Worm (Caenorhabditis elegans): ENCODE measurements around the gene chil-27.

chil-27 gene

DNA sequence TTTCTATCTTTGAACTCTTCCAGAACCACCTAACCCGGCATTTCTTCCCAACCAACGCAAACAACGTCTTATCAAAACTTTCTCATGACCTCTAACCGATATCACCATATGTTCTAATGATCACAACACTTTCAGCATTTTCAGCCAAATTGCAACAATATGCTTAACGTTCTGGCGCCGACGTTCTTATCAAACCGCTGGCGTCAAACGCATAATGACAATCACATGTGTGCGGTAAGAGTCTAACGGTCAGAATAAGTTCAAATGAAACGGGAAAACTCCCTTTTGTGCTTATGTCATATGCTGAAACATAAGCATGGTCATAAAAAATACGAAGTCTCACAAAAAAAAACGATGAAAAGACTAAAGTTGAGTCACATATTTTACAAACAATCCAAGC is 23.3 kb downstream of the chil-27 start:
- TF ChIP-seq hmg-4 (GFP tag; optimal IDR thresholded peaks at IDR 0.05) = no peak
- TF ChIP-seq sea-1 (GFP tag; conservative IDR thresholded peaks at IDR 0.05) = no peak
- no peak for TF ChIP-seq flt-1 (GFP tag; IDR thresholded peaks at IDR 0.05)
- TF ChIP-seq F13C5.2 (tag; optimal IDR thresholded peaks at IDR 0.05) = no peak
- no peak for TF ChIP-seq ceh-13 (GFP tag; optimal IDR thresholded peaks at IDR 0.05)
- no peak for TF ChIP-seq tbx-11 (GFP tag; IDR thresholded peaks at IDR 0.05)

DNA sequence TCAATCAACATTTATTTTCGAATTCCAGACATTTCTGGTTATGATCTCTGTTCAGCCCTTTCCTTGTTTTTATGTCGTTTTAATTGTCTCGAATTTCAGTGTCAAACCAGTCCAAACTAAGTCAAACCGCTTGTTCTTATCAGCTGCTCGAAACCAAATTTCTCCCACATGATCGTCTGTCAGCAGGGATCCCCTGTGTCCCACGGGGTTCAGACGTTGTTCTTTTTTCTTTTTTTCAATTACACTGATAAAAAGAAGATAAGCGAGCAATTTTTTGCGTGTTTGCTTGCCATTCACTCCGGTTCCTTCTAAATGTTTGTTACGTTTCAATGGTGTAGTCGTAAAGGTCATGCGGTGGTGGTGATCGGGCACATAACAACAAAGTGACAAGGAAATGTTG is 24.3 kb downstream of the chil-27 start:
- TF ChIP-seq F13C5.2 (tag; optimal IDR thresholded peaks at IDR 0.05) (no peak), B0310.2 (tag; optimal IDR thresholded peaks at IDR 0.05) (no peak), tra-4 (tag; optimal IDR thresholded peaks at IDR 0.05) (no peak), hnd-1 (tag; optimal IDR thresholded peaks at IDR 0.05) (no peak), tbx-11 (GFP tag; IDR thresholded peaks at IDR 0.05) (no peak), tbx-37 (GFP tag; conservative IDR thresholded peaks at IDR 0.05) (no peak), ets-7 (tag; optimal IDR thresholded peaks at IDR 0.05) (no peak), flt-1 (GFP tag; IDR thresholded peaks at IDR 0.05) (no peak), ceh-13 (GFP tag; optimal IDR thresholded peaks at IDR 0.05) (no peak), ceh-36 (tag; optimal IDR thresholded peaks at IDR 0.05) (no peak)

DNA sequence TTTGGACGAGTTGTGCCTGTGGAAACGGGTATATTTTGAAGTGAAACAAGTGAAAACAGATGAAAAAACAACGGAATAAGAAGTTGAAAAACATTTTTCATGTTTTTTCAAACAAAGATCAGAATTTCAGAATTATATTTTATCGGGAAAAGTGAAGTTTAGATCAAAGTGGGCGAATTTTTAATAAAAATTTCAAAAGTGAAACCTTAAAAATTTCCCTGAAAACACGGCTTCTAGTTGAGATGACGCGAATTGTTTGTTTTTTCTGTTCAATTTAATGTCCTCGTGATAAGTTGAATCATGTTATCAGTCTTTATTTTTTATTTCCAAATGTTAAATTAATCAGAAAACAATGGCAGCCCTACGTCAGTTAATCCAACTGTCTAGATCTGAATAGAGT is 29.5 kb downstream of the chil-27 start, which contains the start of gene gcy-3:
Gene gcy-3 (minus strand): TSS at position 101 of the 400 bp plus-strand sequence.
- TF ChIP-seq scrt-1 (GFP tag; IDR thresholded peaks at IDR 0.05) (no peak), flt-1 (GFP tag; IDR thresholded peaks at IDR 0.05) (no peak), B0310.2 (tag; optimal IDR thresholded peaks at IDR 0.05) (no peak), hnd-1 (tag; optimal IDR thresholded peaks at IDR 0.05) (no peak), ets-7 (tag; optimal IDR thresholded peaks at IDR 0.05) (no peak), sea-1 (GFP tag; conservative IDR thresholded peaks at IDR 0.05) (no peak), F13C5.2 (tag; optimal IDR thresholded peaks at IDR 0.05) (no peak), ama-1 (optimal IDR thresholded peaks at IDR 0.05) (no peak), ceh-13 (GFP tag; optimal IDR thresholded peaks at IDR 0.05) (no peak), tbx-37 (GFP tag; conservative IDR thresholded peaks at IDR 0.05) (no peak), tbx-11 (GFP tag; IDR thresholded peaks at IDR 0.05) (no peak), hmbx-1 (tag; optimal IDR thresholded peaks at IDR 0.05) (no peak), pes-1 (GFP tag; IDR thresholded peaks at IDR 0.05) (no peak), tra-4 (tag; optimal IDR thresholded peaks at IDR 0.05) (no peak), ceh-36 (tag; optimal IDR thresholded peaks at IDR 0.05) (no peak), hmg-4 (GFP tag; optimal IDR thresholded peaks at IDR 0.05) (no peak)

DNA sequence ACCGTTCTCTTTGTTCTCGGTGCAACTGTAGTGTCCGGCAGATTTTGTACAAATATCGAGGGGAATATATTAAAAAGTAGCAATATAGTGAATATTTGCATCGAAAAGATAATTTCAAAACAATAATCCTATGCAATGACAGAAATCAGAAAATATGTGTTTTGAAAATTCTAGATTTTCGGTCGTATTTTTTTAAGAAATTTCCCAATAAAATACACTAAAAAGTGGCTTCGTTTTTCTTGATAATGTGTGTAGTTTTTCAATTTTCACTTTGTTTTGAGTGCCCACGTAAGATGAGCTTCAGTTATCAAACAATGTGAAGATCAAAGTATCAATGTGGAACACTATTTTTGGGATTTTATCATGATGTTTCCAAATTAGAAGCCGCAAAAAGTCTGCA is 39.2 kb downstream of the chil-27 start, which contains the start of gene gcy-1:
Gene gcy-1 (minus strand): TSS at position 101 of the 400 bp plus-strand sequence.
- no peak for TF ChIP-seq B0310.2 (tag; optimal IDR thresholded peaks at IDR 0.05)
- no peak for TF ChIP-seq ceh-13 (GFP tag; optimal IDR thresholded peaks at IDR 0.05)
- TF ChIP-seq tbx-11 (GFP tag; IDR thresholded peaks at IDR 0.05) = no peak
- no peak for TF ChIP-seq tra-4 (tag; optimal IDR thresholded peaks at IDR 0.05)

DNA sequence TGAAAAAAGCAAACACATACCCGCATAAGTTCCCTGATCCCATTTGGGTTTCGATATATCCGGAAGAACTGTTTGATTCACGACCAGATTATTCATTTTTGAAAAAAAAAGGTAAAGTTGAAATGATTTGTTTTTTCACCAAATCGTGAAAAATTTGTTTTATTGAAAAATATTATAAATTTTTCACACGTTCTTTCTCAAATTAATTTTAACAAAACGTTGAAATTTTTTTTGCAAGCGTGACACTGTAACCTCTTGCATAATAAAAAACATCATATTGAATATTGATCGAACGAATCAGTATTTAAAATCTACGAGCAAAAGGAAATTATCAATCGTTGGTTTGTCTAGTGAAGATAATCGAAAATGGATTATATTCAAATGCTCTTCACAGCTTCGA is 41.1 kb downstream of the chil-27 start, which contains the start of the genes sfxn-1.1 and AH6.3:
Gene sfxn-1.1 (minus strand): TSS at position 101 of the 400 bp plus-strand sequence.
Gene AH6.3 (plus strand): TSS at position 275 of the 400 bp plus-strand sequence.
- TF ChIP-seq ets-7 (tag; optimal IDR thresholded peaks at IDR 0.05) (no peak), scrt-1 (GFP tag; IDR thresholded peaks at IDR 0.05) (no peak), ceh-13 (GFP tag; optimal IDR thresholded peaks at IDR 0.05) (no peak), hmg-4 (GFP tag; optimal IDR thresholded peaks at IDR 0.05) (no peak)

DNA sequence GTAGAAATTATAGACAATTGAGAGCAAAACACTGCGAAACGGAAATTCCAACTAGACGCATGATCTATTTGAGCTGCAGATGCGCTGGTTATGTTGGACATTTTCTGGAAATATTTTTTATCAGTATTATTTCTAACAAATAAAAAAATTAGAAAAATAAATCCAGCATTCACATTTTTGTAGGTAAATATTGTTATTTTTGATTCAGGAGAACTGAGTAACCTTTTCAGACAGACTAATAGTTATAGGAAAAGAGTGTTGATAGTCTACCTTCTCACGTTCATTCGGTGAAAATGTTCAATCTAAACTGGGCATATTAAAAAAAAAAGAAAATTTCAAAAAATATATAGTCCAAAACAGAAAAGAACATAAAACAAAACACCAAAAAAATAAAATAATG is 43.9 kb downstream of the chil-27 start, which contains the start of gene sra-1:
Gene sra-1 (minus strand): TSS at position 101 of the 400 bp plus-strand sequence.
- TF ChIP-seq ceh-13 (GFP tag; optimal IDR thresholded peaks at IDR 0.05) (no peak), hmg-4 (GFP tag; optimal IDR thresholded peaks at IDR 0.05) (no peak), scrt-1 (GFP tag; IDR thresholded peaks at IDR 0.05) (no peak), F13C5.2 (tag; optimal IDR thresholded peaks at IDR 0.05) (no peak), ceh-36 (tag; optimal IDR thresholded peaks at IDR 0.05) (no peak), tra-4 (tag; optimal IDR thresholded peaks at IDR 0.05) (no peak), hmbx-1 (tag; optimal IDR thresholded peaks at IDR 0.05) (no peak), ets-7 (tag; optimal IDR thresholded peaks at IDR 0.05) (no peak), tbx-37 (GFP tag; conservative IDR thresholded peaks at IDR 0.05) (no peak), sea-1 (GFP tag; conservative IDR thresholded peaks at IDR 0.05) (no peak), hnd-1 (tag; optimal IDR thresholded peaks at IDR 0.05) (no peak), flt-1 (GFP tag; IDR thresholded peaks at IDR 0.05) (no peak), tbx-11 (GFP tag; IDR thresholded peaks at IDR 0.05) (no peak), aly-1 (tag; optimal IDR thresholded peaks at IDR 0.05) (no peak), ama-1 (optimal IDR thresholded peaks at IDR 0.05) (no peak)

DNA sequence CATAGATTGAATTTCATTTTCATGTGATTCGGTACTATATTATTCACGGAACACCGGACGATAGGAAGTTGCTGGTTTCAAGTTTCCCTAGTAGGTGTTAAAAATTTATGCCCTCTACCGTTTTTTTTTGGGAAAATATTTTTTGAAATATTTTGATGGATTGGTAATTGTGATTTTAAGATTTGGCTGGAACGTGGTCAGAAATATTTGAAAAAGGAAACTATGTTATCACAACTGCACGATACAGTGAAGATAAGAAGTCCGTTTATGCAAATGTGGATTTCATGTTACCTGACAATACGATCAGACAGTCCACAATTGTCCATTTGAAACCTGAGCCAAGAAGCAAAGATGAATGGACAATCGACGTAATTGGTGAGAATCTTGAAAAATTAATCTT is 45.3 kb downstream of the chil-27 start, which contains the start of gene AH6.17:
Gene AH6.17 (plus strand): TSS at position 185 of the 400 bp plus-strand sequence.
- TF ChIP-seq tbx-37 (GFP tag; conservative IDR thresholded peaks at IDR 0.05) (no peak), F13C5.2 (tag; optimal IDR thresholded peaks at IDR 0.05) (no peak), tbx-11 (GFP tag; IDR thresholded peaks at IDR 0.05) (no peak), scrt-1 (GFP tag; IDR thresholded peaks at IDR 0.05) (no peak)

DNA sequence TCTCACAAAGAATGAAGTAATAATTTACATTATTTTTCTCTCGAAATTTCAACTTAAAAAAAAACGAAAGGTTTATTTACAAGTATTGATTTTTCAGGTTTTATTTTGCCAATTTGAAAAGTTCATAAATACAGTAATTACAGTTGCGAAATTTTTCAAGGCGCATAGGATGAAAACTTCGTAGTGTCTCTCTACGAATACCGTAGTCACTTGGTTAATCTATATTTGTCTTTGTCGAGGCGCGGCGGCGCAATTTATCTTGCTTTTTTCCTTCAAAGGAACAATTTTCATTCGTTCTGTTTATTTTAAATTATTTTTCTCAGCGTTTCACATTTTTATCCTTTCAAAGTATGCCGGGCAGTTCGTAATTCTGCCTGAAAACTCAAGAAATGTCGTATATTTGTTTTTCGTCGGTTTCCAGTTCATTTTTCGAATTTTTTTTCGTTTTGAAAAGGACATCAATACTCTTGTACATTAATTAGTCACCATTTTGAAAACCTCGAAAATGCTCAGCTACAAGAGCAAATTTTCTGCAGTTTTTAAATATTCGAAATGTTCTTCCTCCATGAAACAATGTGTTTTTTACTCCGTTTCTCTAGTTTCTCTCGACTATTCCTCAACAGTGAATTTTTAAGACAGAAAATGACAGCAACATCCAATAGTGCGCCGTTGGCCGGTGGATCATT is 46.0 kb downstream of the chil-27 start, which contains the start of gene mex-6:
Gene mex-6 (plus strand): TSS at position 636 of the 686 bp plus-strand sequence.
- TF ChIP-seq hnd-1 (tag; optimal IDR thresholded peaks at IDR 0.05) = no peak
- TF ChIP-seq scrt-1 (GFP tag; IDR thresholded peaks at IDR 0.05) = no peak
- no peak for TF ChIP-seq ets-7 (tag; optimal IDR thresholded peaks at IDR 0.05)
- TF ChIP-seq B0310.2 (tag; optimal IDR thresholded peaks at IDR 0.05) = no peak
- no peak for TF ChIP-seq ceh-13 (GFP tag; optimal IDR thresholded peaks at IDR 0.05)
- no peak for TF ChIP-seq hmg-4 (GFP tag; optimal IDR thresholded peaks at IDR 0.05)
- no peak for TF ChIP-seq aly-1 (tag; optimal IDR thresholded peaks at IDR 0.05)
- TF ChIP-seq tbx-37 (GFP tag; conservative IDR thresholded peaks at IDR 0.05) = no peak
- no peak for TF ChIP-seq hmbx-1 (tag; optimal IDR thresholded peaks at IDR 0.05)
- no peak for TF ChIP-seq pes-1 (GFP tag; IDR thresholded peaks at IDR 0.05)
- no peak for TF ChIP-seq sea-1 (GFP tag; conservative IDR thresholded peaks at IDR 0.05)
- TF ChIP-seq ceh-36 (tag; optimal IDR thresholded peaks at IDR 0.05) = no peak
- TF ChIP-seq flt-1 (GFP tag; IDR thresholded peaks at IDR 0.05) = no peak
- no peak for TF ChIP-seq tbx-11 (GFP tag; IDR thresholded peaks at IDR 0.05)
- no peak for TF ChIP-seq tra-4 (tag; optimal IDR thresholded peaks at IDR 0.05)
- TF ChIP-seq F13C5.2 (tag; optimal IDR thresholded peaks at IDR 0.05) = no peak
- TF ChIP-seq ama-1 (optimal IDR thresholded peaks at IDR 0.05) = no peak
